Worm (Caenorhabditis elegans) whole organism, L3 larva: Measurements from ENCODE around the gene F34H10.4.

Source experiments
- aly-2 ChIP-seq: fragments of 150-350 bp; optimal IDR thresholded peaks from 2 replicates; lab custom pipeline; 2014; ENCODE audit warnings: missing biosample characterization, missing genetic modification characterization
- ama-1 ChIP-seq: fragments of 150-350 bp; optimal IDR thresholded peaks from 2 replicates; lab custom pipeline; 2018
- ceh-28 ChIP-seq: fragments of 150-350 bp; optimal IDR thresholded peaks from 2 replicates; lab custom pipeline; 2014; ENCODE audit warnings: missing biosample characterization, missing genetic modification reagents, missing genetic modification characterization
- ceh-9 ChIP-seq: sonication (generic microtip); optimal IDR thresholded peaks from 2 replicates; lab custom pipeline; 2018; ENCODE audit warnings: missing biosample characterization, missing genetic modification characterization
- egl-5 ChIP-seq: fragments of 150-350 bp; optimal IDR thresholded peaks from 2 replicates; lab custom pipeline; 2017; ENCODE audit warnings: missing biosample characterization, missing genetic modification reagents, missing genetic modification characterization, inconsistent platforms
- elt-1 ChIP-seq: fragments of 150-350 bp; optimal IDR thresholded peaks from 2 replicates; lab custom pipeline; 2014; ENCODE audit warnings: missing biosample characterization, missing genetic modification characterization
- elt-2 ChIP-seq: sonication (generic microtip); optimal IDR thresholded peaks from 2 replicates; lab custom pipeline; 2016; ENCODE audit warnings: missing genetic modification reagents, mild to moderate bottlenecking, missing genetic modification characterization, missing compliant biosample characterization
- elt-3 ChIP-seq, 3 experiments: fragments of 150-350 bp in 1 of 3; sonication (generic microtip) in 2 of 3; optimal IDR thresholded peaks; 2 replicates in 2 of 3; 4 replicates in 1 of 3; lab custom pipeline; 2014 to 2017; ENCODE audit warnings: missing biosample characterization in 3 of 3, missing genetic modification characterization in 3 of 3
- eor-1 ChIP-seq, 2 experiments: fragments of 150-350 bp; optimal IDR thresholded peaks; 2 replicates each; lab custom pipeline; 2014 to 2018; ENCODE audit warnings: missing biosample characterization in 2 of 2, missing genetic modification characterization in 2 of 2
- fkh-10 ChIP-seq: sonication (generic microtip); optimal IDR thresholded peaks from 2 replicates; lab custom pipeline; 2017; ENCODE audit warnings: missing biosample characterization, missing genetic modification reagents, missing genetic modification characterization
- fkh-2 ChIP-seq: fragments of 150-350 bp; optimal IDR thresholded peaks from 2 replicates; lab custom pipeline; 2014; ENCODE audit warnings: missing biosample characterization, missing genetic modification reagents, missing genetic modification characterization
- hmg-11 ChIP-seq: sonication (generic microtip); optimal IDR thresholded peaks from 2 replicates; lab custom pipeline; 2016; ENCODE audit warnings: missing genetic modification characterization, missing compliant biosample characterization
- jun-1 ChIP-seq: fragments of 150-350 bp; optimal IDR thresholded peaks from 2 replicates; lab custom pipeline; 2014; ENCODE audit warnings: missing biosample characterization, missing genetic modification reagents, missing genetic modification characterization
- lin-15B ChIP-seq: fragments of 150-350 bp; optimal IDR thresholded peaks from 2 replicates; lab custom pipeline; 2014; ENCODE audit warnings: missing biosample characterization, missing genetic modification characterization
- lin-39 ChIP-seq: fragments of 150-350 bp; optimal IDR thresholded peaks from 2 replicates; lab custom pipeline; 2018; ENCODE audit warnings: missing biosample characterization, missing genetic modification reagents, missing genetic modification characterization
- mdl-1 ChIP-seq: fragments of 150-350 bp; optimal IDR thresholded peaks from 2 replicates; lab custom pipeline; 2014; ENCODE audit warnings: missing biosample characterization, missing genetic modification characterization
- mml-1 ChIP-seq: fragments of 150-350 bp; sonication (generic microtip); optimal IDR thresholded peaks from 3 replicates; lab custom pipeline; 2014; ENCODE audit warnings: missing biosample characterization, missing genetic modification characterization
- nfya-1 ChIP-seq: sonication (generic microtip); optimal IDR thresholded peaks from 2 replicates; lab custom pipeline; 2017; ENCODE audit warnings: missing genetic modification characterization, mild to moderate bottlenecking, missing compliant biosample characterization, antibody characterized with exemption, moderate library complexity; ENCODE audit not compliant: insufficient read depth
- nhr-12 ChIP-seq: fragments of 150-350 bp; optimal IDR thresholded peaks from 2 replicates; lab custom pipeline; 2014; ENCODE audit warnings: missing biosample characterization, missing genetic modification characterization
- nhr-23 ChIP-seq: fragments of 150-350 bp; optimal IDR thresholded peaks from 2 replicates; lab custom pipeline; 2014; ENCODE audit warnings: missing biosample characterization, missing genetic modification reagents, missing genetic modification characterization
- nhr-237 ChIP-seq: fragments of 150-350 bp; optimal IDR thresholded peaks from 2 replicates; lab custom pipeline; 2014; ENCODE audit warnings: missing biosample characterization, missing genetic modification characterization
- nhr-25 ChIP-seq: sonication (generic microtip); optimal IDR thresholded peaks from 2 replicates; lab custom pipeline; 2017; ENCODE audit warnings: missing biosample characterization, missing genetic modification characterization
- nhr-28 ChIP-seq: fragments of 150-350 bp; optimal IDR thresholded peaks from 2 replicates; lab custom pipeline; 2014; ENCODE audit warnings: missing biosample characterization, missing genetic modification characterization
- nhr-67 ChIP-seq: fragments of 150-350 bp; optimal IDR thresholded peaks from 2 replicates; lab custom pipeline; 2014; ENCODE audit warnings: missing biosample characterization, missing genetic modification characterization
- nhr-76 ChIP-seq: fragments of 150-350 bp; sonication (generic microtip); optimal IDR thresholded peaks from 5 replicates; lab custom pipeline; 2014; ENCODE audit warnings: missing biosample characterization, missing genetic modification characterization
- pha-4 ChIP-seq: fragments of 150-350 bp; optimal IDR thresholded peaks from 2 replicates; lab custom pipeline; 2014; ENCODE audit warnings: missing biosample characterization, missing genetic modification reagents, missing genetic modification characterization
- pqm-1 ChIP-seq: fragments of 150-350 bp; optimal IDR thresholded peaks from 2 replicates; lab custom pipeline; 2017; ENCODE audit warnings: missing biosample characterization, missing genetic modification characterization, inconsistent platforms
- sea-2 ChIP-seq: fragments of 150-350 bp; sonication (generic microtip); optimal IDR thresholded peaks from 4 replicates; lab custom pipeline; 2014; ENCODE audit warnings: missing biosample characterization, missing genetic modification reagents, missing genetic modification characterization
- skn-1 ChIP-seq: fragments of 150-350 bp; optimal IDR thresholded peaks from 2 replicates; lab custom pipeline; 2014; ENCODE audit warnings: missing biosample characterization, missing genetic modification characterization
- unc-39 ChIP-seq: sonication (generic microtip); optimal IDR thresholded peaks from 4 replicates; lab custom pipeline; 2017; ENCODE audit warnings: missing biosample characterization, missing genetic modification characterization
- unc-62 ChIP-seq: fragments of 150-350 bp; sonication (generic microtip); optimal IDR thresholded peaks from 4 replicates; lab custom pipeline; 2014; ENCODE audit warnings: missing biosample characterization, missing genetic modification reagents, missing genetic modification characterization
- zag-1 ChIP-seq: fragments of 150-350 bp; optimal IDR thresholded peaks from 2 replicates; lab custom pipeline; 2014; ENCODE audit warnings: missing biosample characterization, missing genetic modification characterization
- ztf-11 ChIP-seq: fragments of 150-350 bp; optimal IDR thresholded peaks from 2 replicates; lab custom pipeline; 2014; ENCODE audit warnings: missing biosample characterization, missing genetic modification characterization

Gene F34H10.4

ce11 chrX:9676788-9677454, 28.6 kb downstream of the F34H10.4 start:
- TF ChIP-seq pha-4 (peak; percentile 44), nhr-25 (no peak), fkh-10 (GFP tag; lab: Kevin White, UChicago) (no peak), ama-1 (no peak), eor-1 (tag; optimal IDR thresholded peaks at IDR 0.05; lab: Kevin White, UChicago) (no peak), egl-5 (tag; lab: Kevin White, UChicago) (no peak), nhr-12 (no peak), ztf-11 (no peak), nhr-67 (tag; lab: Kevin White, UChicago) (no peak), sea-2 (GFP tag; lab: Kevin White, UChicago) (no peak), nhr-237 (tag; lab: Kevin White, UChicago) (no peak), lin-15B (tag; lab: Kevin White, UChicago) (no peak), elt-2 (tag; lab: Kevin White, UChicago) (peak; percentile 72), ceh-28 (no peak), pqm-1 (peak; percentile 30), nhr-28 (tag; lab: Kevin White, UChicago) (no peak), fkh-2 (tag; lab: Kevin White, UChicago) (no peak), unc-62 (GFP tag; lab: Kevin White, UChicago) (no peak), ceh-9 (tag; lab: Kevin White, UChicago) (no peak), nhr-76 (tag; lab: Kevin White, UChicago) (no peak)

ce11 chrX:9677927-9678326, 29.6 kb downstream of the F34H10.4 start:
- TF ChIP-seq nhr-23 (tag; lab: Kevin White, UChicago) (no peak), unc-62 (GFP tag; lab: Kevin White, UChicago) (no peak), nhr-67 (tag; lab: Kevin White, UChicago) (no peak), elt-3 (tag; optimal IDR thresholded peaks at IDR 0.05; lab: Kevin White, UChicago) (no peak), nfya-1 (no peak), lin-39 (tag; lab: Kevin White, UChicago) (no peak), jun-1 (tag; lab: Kevin White, UChicago) (no peak), ztf-11 (no peak)

ce11 chrX:9679427-9679826, 31.1 kb downstream of the F34H10.4 start:
- TF ChIP-seq elt-2 (tag; lab: Kevin White, UChicago) (peak; percentile 82), mdl-1 (no peak), pqm-1 (peak; percentile 57), pha-4 (peak; percentile 38)

ce11 chrX:9680119-9680682, 31.9 kb downstream of the F34H10.4 start, which contains the start of gene ifp-1:
ifp-1 (minus strand) TSS chrX:9680169.
- no peak for TF ChIP-seq ama-1
- TF ChIP-seq nfya-1: no peak
- TF ChIP-seq elt-2 (tag; lab: Kevin White, UChicago): peak; percentile 95
- no peak for TF ChIP-seq mml-1
- no peak for TF ChIP-seq hmg-11 (tag; lab: Kevin White, UChicago)
- TF ChIP-seq pha-4: peak; percentile 14
- peak; percentile 63 for TF ChIP-seq pqm-1
- TF ChIP-seq nhr-28 (tag; lab: Kevin White, UChicago): no peak
- TF ChIP-seq ztf-11: no peak
- TF ChIP-seq nhr-237 (tag; lab: Kevin White, UChicago): no peak
- TF ChIP-seq aly-2: no peak
- no peak for TF ChIP-seq elt-1 (tag; lab: Kevin White, UChicago)
- no peak for TF ChIP-seq lin-39 (tag; lab: Kevin White, UChicago)
- TF ChIP-seq skn-1 (tag; lab: Kevin White, UChicago): no peak

- TF ChIP-seq elt-2 (tag; lab: Kevin White, UChicago) (peak; percentile 71), pqm-1 (peak; percentile 39), nfya-1 (no peak)
These were observed 38.9 kb downstream of the F34H10.4 start for ce11 chrX:9687264-9687663.

ce11 chrX:9690445-9690844, 42.1 kb downstream of the F34H10.4 start, which contains the start of gene npr-18:
npr-18 (plus strand) TSS chrX:9690745.
- no peak for TF ChIP-seq zag-1 (tag; lab: Kevin White, UChicago)
- no peak for TF ChIP-seq ceh-28
- TF ChIP-seq unc-39 (tag; lab: Kevin White, UChicago): no peak
- no peak for TF ChIP-seq eor-1 (tag; optimal IDR thresholded peaks at IDR 0.05; lab: Kevin White, UChicago)
